Fruit fly (Drosophila melanogaster) whole organism, embryonic: ENCODE measurements around the gene Ae2.

Experiments
- Abd-B ChIP-seq: fragments of 200-800 bp; sonication (Bioruptor generic); optimal IDR thresholded peaks from 2 replicates; lab custom pipeline; 2018; ENCODE audit warnings: missing biosample characterization, mild to moderate bottlenecking, missing genetic modification characterization, moderate library complexity
- BtbVII ChIP-seq: fragments of 200-800 bp; sonication (Bioruptor generic); optimal IDR thresholded peaks from 3 replicates; lab custom pipeline; 2017; ENCODE audit warnings: missing biosample characterization, mild to moderate bottlenecking, missing genetic modification characterization
- CG11456 ChIP-seq: fragments of 200-800 bp; sonication (Bioruptor generic); IDR thresholded peaks from 3 replicates; pipeline ENCODE4 v1.3.6; 2022; ENCODE audit warnings: missing biosample characterization, missing genetic modification characterization
- CG11696 ChIP-seq: fragments of 200-800 bp; sonication (Bioruptor generic); IDR thresholded peaks from 2 replicates; pipeline ENCODE4 v1.3.6; 2022; ENCODE audit warnings: missing biosample characterization, missing genetic modification characterization
- CG12236 ChIP-seq: fragments of 200-800 bp; sonication (Bioruptor generic); optimal IDR thresholded peaks from 2 replicates; lab custom pipeline; 2016; ENCODE audit warnings: missing biosample characterization, missing genetic modification characterization
- CG13123 ChIP-seq: fragments of 200-800 bp; sonication (Bioruptor generic); optimal IDR thresholded peaks from 2 replicates; lab custom pipeline; 2016; ENCODE audit warnings: missing biosample characterization, missing genetic modification characterization
- CG13296 ChIP-seq: fragments of 200-800 bp; sonication (Bioruptor generic); optimal IDR thresholded peaks from 3 replicates; lab custom pipeline; 2018; ENCODE audit warnings: missing biosample characterization, mild to moderate bottlenecking, missing genetic modification characterization
- CG14860 ChIP-seq: fragments of 200-800 bp; sonication (Bioruptor generic); IDR thresholded peaks from 3 replicates; pipeline ENCODE4 v1.3.6; 2022; ENCODE audit warnings: missing biosample characterization, missing genetic modification characterization; ENCODE audit not compliant: partially characterized antibody
- CG15073 ChIP-seq: fragments of 200-800 bp; sonication (Bioruptor generic); optimal IDR thresholded peaks from 2 replicates; lab custom pipeline; 2016; ENCODE audit warnings: missing biosample characterization, missing genetic modification characterization
- CG2199 ChIP-seq: fragments of 200-800 bp; sonication (Bioruptor generic); IDR thresholded peaks from 3 replicates; pipeline ENCODE4 v1.3.6; 2022; ENCODE audit warnings: missing biosample characterization, missing genetic modification characterization
- CG31388 ChIP-seq: fragments of 200-800 bp; sonication (Bioruptor generic); optimal IDR thresholded peaks from 2 replicates; lab custom pipeline; 2016; ENCODE audit warnings: missing biosample characterization, missing genetic modification characterization
- CG32532 ChIP-seq: fragments of 200-800 bp; sonication (Bioruptor generic); IDR thresholded peaks from 2 replicates; pipeline ENCODE4 v1.3.6; 2022; ENCODE audit warnings: missing biosample characterization, missing genetic modification characterization
- CG34376 ChIP-seq: fragments of 200-800 bp; sonication (Bioruptor generic); optimal IDR thresholded peaks from 2 replicates; lab custom pipeline; 2018; ENCODE audit warnings: missing biosample characterization, mild to moderate bottlenecking, missing genetic modification characterization
- CG42726 ChIP-seq: fragments of 200-800 bp; sonication (Bioruptor generic); IDR thresholded peaks from 2 replicates; pipeline ENCODE4 v1.3.6; 2022; ENCODE audit warnings: missing biosample characterization, missing genetic modification characterization; ENCODE audit not compliant: partially characterized antibody
- CG43689 ChIP-seq: fragments of 200-800 bp; sonication (Bioruptor generic); IDR thresholded peaks from 2 replicates; pipeline ENCODE4 v1.3.6; 2022; ENCODE audit warnings: missing biosample characterization, missing genetic modification characterization
- CG4854 ChIP-seq: fragments of 200-800 bp; sonication (Bioruptor generic); optimal IDR thresholded peaks from 2 replicates; lab custom pipeline; 2016; ENCODE audit warnings: missing biosample characterization, missing genetic modification characterization, inconsistent platforms
- CG5180 ChIP-seq: fragments of 200-800 bp; sonication (Bioruptor generic); optimal IDR thresholded peaks from 3 replicates; lab custom pipeline; 2017; ENCODE audit warnings: missing biosample characterization, missing genetic modification characterization, mild to moderate bottlenecking, moderate library complexity, missing genetic modification reagents
- CG6175 ChIP-seq: fragments of 200-800 bp; sonication (Bioruptor generic); IDR thresholded peaks from 3 replicates; pipeline ENCODE4 v1.3.6; 2022; ENCODE audit warnings: missing biosample characterization, missing genetic modification characterization
- CG9932 ChIP-seq: fragments of 200-800 bp; sonication (Bioruptor generic); IDR thresholded peaks from 2 replicates; pipeline ENCODE4 v1.3.6; 2022; ENCODE audit warnings: missing biosample characterization, missing genetic modification characterization
- CHES-1-like ChIP-seq: fragments of 200-800 bp; sonication (Bioruptor generic); optimal IDR thresholded peaks from 2 replicates; lab custom pipeline; 2016; ENCODE audit warnings: missing biosample characterization, missing genetic modification characterization
- CTCF ChIP-seq: fragments of 200-800 bp; sonication (Bioruptor generic); optimal IDR thresholded peaks from 2 replicates; lab custom pipeline; 2017; ENCODE audit warnings: missing biosample characterization, mild to moderate bottlenecking, missing genetic modification characterization, moderate library complexity
- CkIIα-i1 ChIP-seq: fragments of 200-800 bp; sonication (Bioruptor generic); IDR thresholded peaks from 2 replicates; pipeline ENCODE4 v1.3.6; 2022; ENCODE audit warnings: missing biosample characterization, missing genetic modification characterization
- CoRest ChIP-seq: fragments of 200-800 bp; sonication (Bioruptor generic); optimal IDR thresholded peaks from 3 replicates; lab custom pipeline; 2018; ENCODE audit warnings: missing biosample characterization, mild to moderate bottlenecking, missing genetic modification characterization, moderate library complexity
- Doc2 ChIP-seq: fragments of 200-800 bp; sonication (Bioruptor generic); IDR thresholded peaks from 2 replicates; pipeline ENCODE4 v1.3.6; 2022; ENCODE audit warnings: missing biosample characterization, missing genetic modification characterization
- E2f1 ChIP-seq: fragments of 200-800 bp; sonication (Bioruptor generic); IDR thresholded peaks from 2 replicates; pipeline ENCODE4 v1.3.6; 2022; ENCODE audit warnings: missing biosample characterization, missing genetic modification characterization
- Elba2 ChIP-seq: fragments of 200-800 bp; sonication (Bioruptor generic); optimal IDR thresholded peaks from 3 replicates; lab custom pipeline; 2016; ENCODE audit warnings: missing biosample characterization, missing genetic modification characterization
- Ets65A ChIP-seq: fragments of 200-800 bp; sonication (Bioruptor generic); peaks from one replicate; lab custom pipeline; 2016; ENCODE audit warnings: missing biosample characterization, missing genetic modification characterization
- Fer1 ChIP-seq: fragments of 200-800 bp; sonication (Bioruptor generic); optimal IDR thresholded peaks from 2 replicates; lab custom pipeline; 2017; ENCODE audit warnings: missing biosample characterization, mild to moderate bottlenecking, missing genetic modification characterization
- HHEX ChIP-seq: fragments of 200-800 bp; sonication (Bioruptor generic); optimal IDR thresholded peaks from 3 replicates; lab custom pipeline; 2017; ENCODE audit warnings: missing biosample characterization, mild to moderate bottlenecking, missing genetic modification characterization, missing genetic modification reagents
- HLH4C ChIP-seq: fragments of 200-800 bp; sonication (Bioruptor generic); IDR thresholded peaks from 3 replicates; pipeline ENCODE4 v1.3.6; 2022; ENCODE audit warnings: missing biosample characterization, missing genetic modification characterization; ENCODE audit not compliant: partially characterized antibody
- MTF-1 ChIP-seq: fragments of 200-800 bp; sonication (Bioruptor generic); optimal IDR thresholded peaks from 2 replicates; lab custom pipeline; 2018; ENCODE audit warnings: missing biosample characterization, mild to moderate bottlenecking, missing genetic modification characterization, borderline replicate concordance
- Myb ChIP-seq: fragments of 200-800 bp; sonication (Bioruptor generic); optimal IDR thresholded peaks from 2 replicates; lab custom pipeline; 2016; ENCODE audit warnings: missing biosample characterization, missing genetic modification characterization
- Ptx1 ChIP-seq: fragments of 200-800 bp; sonication (Bioruptor generic); IDR thresholded peaks from 2 replicates; pipeline ENCODE4 v1.3.6; 2022; ENCODE audit warnings: missing biosample characterization, missing genetic modification characterization
- Xrp1 ChIP-seq: fragments of 200-800 bp; sonication (Bioruptor generic); IDR thresholded peaks from 2 replicates; pipeline ENCODE4 v1.3.6; 2022; ENCODE audit warnings: missing biosample characterization, missing genetic modification characterization
- abd-A ChIP-seq: fragments of 200-800 bp; sonication (Bioruptor generic); optimal IDR thresholded peaks from 3 replicates; lab custom pipeline; 2019; ENCODE audit warnings: missing biosample characterization, mild to moderate bottlenecking, missing genetic modification characterization, moderate library complexity
- amos ChIP-seq: fragments of 200-800 bp; sonication (Bioruptor generic); IDR thresholded peaks from 2 replicates; pipeline ENCODE4 v1.3.6; 2022; ENCODE audit warnings: missing biosample characterization, missing genetic modification characterization; ENCODE audit not compliant: partially characterized antibody
- chn ChIP-seq: fragments of 200-800 bp; sonication (Bioruptor generic); optimal IDR thresholded peaks from 2 replicates; lab custom pipeline; 2016; ENCODE audit warnings: missing biosample characterization, missing genetic modification characterization
- ci ChIP-seq: fragments of 200-800 bp; sonication (Bioruptor generic); IDR thresholded peaks from 3 replicates; pipeline ENCODE4 v1.3.6; 2022; ENCODE audit warnings: missing biosample characterization, missing genetic modification characterization
- dm ChIP-seq: fragments of 200-800 bp; sonication (Bioruptor generic); optimal IDR thresholded peaks from 3 replicates; lab custom pipeline; 2016; ENCODE audit warnings: missing biosample characterization, missing genetic modification characterization
- dysf ChIP-seq: fragments of 200-800 bp; sonication (Bioruptor generic); IDR thresholded peaks from 3 replicates; pipeline ENCODE4 v1.3.6; 2022; ENCODE audit warnings: missing biosample characterization, missing genetic modification characterization
- gt ChIP-seq: fragments of 200-800 bp; sonication (Bioruptor generic); IDR thresholded peaks from 2 replicates; pipeline ENCODE4 v1.3.6; 2022; ENCODE audit warnings: missing biosample characterization, missing genetic modification characterization
- her ChIP-seq: fragments of 200-800 bp; sonication (Bioruptor generic); optimal IDR thresholded peaks from 2 replicates; lab custom pipeline; 2016; ENCODE audit warnings: missing biosample characterization, missing genetic modification characterization
- kay ChIP-seq: fragments of 200-800 bp; sonication (Bioruptor generic); optimal IDR thresholded peaks from 2 replicates; lab custom pipeline; 2016; ENCODE audit warnings: missing biosample characterization, missing genetic modification characterization
- knrl ChIP-seq: fragments of 200-800 bp; sonication (Bioruptor generic); IDR thresholded peaks from 3 replicates; pipeline ENCODE4 v1.3.6; 2022; ENCODE audit warnings: missing biosample characterization, missing genetic modification characterization; ENCODE audit not compliant: partially characterized antibody
- lbe ChIP-seq: fragments of 200-800 bp; sonication (Bioruptor generic); optimal IDR thresholded peaks from 2 replicates; lab custom pipeline; 2016; ENCODE audit warnings: missing biosample characterization, mild to moderate bottlenecking, missing genetic modification characterization
- nmo ChIP-seq: fragments of 200-800 bp; sonication (Bioruptor generic); optimal IDR thresholded peaks from 2 replicates; lab custom pipeline; 2018; ENCODE audit warnings: missing biosample characterization, mild to moderate bottlenecking, missing genetic modification characterization, moderate library complexity
- prd ChIP-seq, 3 experiments: fragments of >200 bp in 2 of 3; fragments of 200-800 bp in 1 of 3; sonication (Bioruptor generic) in 1 of 3; optimal IDR thresholded peaks in 2 of 3; IDR thresholded peaks in 1 of 3; 2 replicates in 2 of 3; 3 replicates in 1 of 3; pipeline versions ENCODE4 v1.3.6 to Lab custom; 2017 to 2022; ENCODE audit warnings: missing biosample characterization in 1 of 3, missing genetic modification characterization in 1 of 3
- psq ChIP-seq: fragments of 200-800 bp; sonication (Bioruptor generic); optimal IDR thresholded peaks from 2 replicates; lab custom pipeline; 2017; ENCODE audit warnings: missing biosample characterization, missing genetic modification characterization
- pum ChIP-seq: fragments of 200-800 bp; sonication (Bioruptor generic); optimal IDR thresholded peaks from 2 replicates; lab custom pipeline; 2016; ENCODE audit warnings: missing biosample characterization, missing genetic modification characterization
- tup ChIP-seq: fragments of 200-800 bp; sonication (Bioruptor generic); optimal IDR thresholded peaks from 2 replicates; lab custom pipeline; 2016; ENCODE audit warnings: missing biosample characterization, mild to moderate bottlenecking, missing genetic modification characterization, moderate library complexity
- wor ChIP-seq: fragments of 200-800 bp; sonication (Bioruptor generic); IDR thresholded peaks from 2 replicates; pipeline ENCODE4 v1.3.6; 2022; ENCODE audit warnings: missing biosample characterization, missing genetic modification characterization
- zfh2 ChIP-seq: fragments of 200-800 bp; sonication (Bioruptor generic); optimal IDR thresholded peaks from 2 replicates; lab custom pipeline; 2016; ENCODE audit warnings: missing biosample characterization, missing genetic modification characterization

The Ae2 gene

DNA sequence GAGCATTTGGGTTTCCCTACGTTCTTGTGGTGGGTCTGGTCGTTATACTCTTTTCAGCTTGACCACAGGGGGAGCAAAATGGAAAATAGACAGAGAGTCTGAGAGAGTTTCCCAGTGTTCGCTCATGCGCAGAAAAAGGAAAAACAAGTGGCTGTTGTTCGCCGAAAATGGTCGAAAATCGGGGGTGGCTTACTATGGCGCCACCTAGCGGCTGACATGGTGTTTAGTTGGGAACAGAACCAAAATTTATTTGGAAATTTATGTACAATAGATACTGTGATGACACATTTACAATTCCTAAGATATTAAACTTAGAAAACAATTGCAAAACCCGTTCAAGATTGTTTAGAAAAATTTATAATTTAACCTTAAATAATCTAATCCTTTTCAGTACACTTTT lies 11.7 kb upstream of the Ae2 start (continued):
- TF ChIP-seq Abd-B (no peak), dysf (no peak), Ets65A (GFP tag; lab: Kevin White, UChicago) (no peak), BtbVII (GFP tag; lab: Kevin White, UChicago) (no peak), ci (no peak), HLH4C (no peak), Xrp1 (GFP tag; lab: Robert Waterston, UW) (no peak), CkIIα-i1 (GFP tag; lab: Robert Waterston, UW) (no peak), CG14860 (GFP tag; lab: Robert Waterston, UW) (no peak), Ptx1 (0 out of 2 replicates have a peak, but pooled peaks have one; percentile 24), nmo (no peak), CG13123 (GFP tag; lab: Kevin White, UChicago) (no peak), CG42726 (0 out of 2 replicates have a peak, but pooled peaks have one; percentile 22), lbe (GFP tag; lab: Kevin White, UChicago) (no peak), CG2199 (GFP tag; lab: Robert Waterston, UW) (peak; percentile 43; the same call in 1 of the 3 replicates), CG9932 (GFP tag; lab: Robert Waterston, UW) (peak; percentile 39; the same call in 1 of the 2 replicates), CTCF (GFP tag; lab: Kevin White, UChicago) (peak; percentile 91), knrl (GFP tag; lab: Robert Waterston, UW) (0 out of 3 replicates have a peak, but pooled peaks have one; percentile 30), CG31388 (no peak), CG6175 (GFP tag; lab: Robert Waterston, UW) (no peak), CG5180 (GFP tag; lab: Kevin White, UChicago) (no peak), psq (GFP tag; lab: Kevin White, UChicago) (no peak), CG11456 (GFP tag; lab: Robert Waterston, UW) (peak; percentile 10; the same call in 1 of the 3 replicates), Fer1 (GFP tag; lab: Kevin White, UChicago) (no peak), Myb (GFP tag; lab: Kevin White, UChicago) (peak; percentile 5), CoRest (no peak), pum (GFP tag; lab: Kevin White, UChicago) (no peak), CG4854 (no peak), E2f1 (GFP tag; lab: Robert Waterston, UW) (no peak), amos (peak; percentile 28; the same call in 1 of the 2 replicates), HHEX (GFP tag; lab: Kevin White, UChicago) (no peak), CG43689 (GFP tag; lab: Robert Waterston, UW) (no peak), zfh2 (GFP tag; lab: Kevin White, UChicago) (no peak), abd-A (tag; lab: Kevin White, UChicago) (peak; percentile 17), CG12236 (GFP tag; lab: Kevin White, UChicago) (no peak), Doc2 (GFP tag; lab: Robert Waterston, UW) (no peak), gt (GFP tag; lab: Robert Waterston, UW) (no peak), CG13296 (no peak), CG11696 (no peak), prd (optimal IDR thresholded peaks at IDR 0.05; lab: Kevin White, UChicago) (no peak), prd (GFP tag; IDR thresholded peaks at IDR 0.05; lab: Robert Waterston, UW) (0 out of 3 replicates have a peak, but pooled peaks have one; percentile 4), chn (GFP tag; lab: Kevin White, UChicago) (no peak), her (GFP tag; lab: Kevin White, UChicago) (no peak), Elba2 (GFP tag; lab: Kevin White, UChicago) (no peak), tup (no peak), kay (no peak), MTF-1 (no peak), CHES-1-like (GFP tag; lab: Kevin White, UChicago) (no peak), CG32532 (peak; percentile 55), wor (GFP tag; lab: Robert Waterston, UW) (no peak), CG15073 (GFP tag; lab: Kevin White, UChicago) (no peak), dm (GFP tag; lab: Kevin White, UChicago) (no peak), CG34376 (GFP tag; lab: Kevin White, UChicago) (no peak)
